Fruit fly (Drosophila melanogaster) whole organism, prepupa: Measurements from ENCODE around the gene Ent1.

Experiments used
- Blimp-1 ChIP-seq: fragments of 200-800 bp; sonication (Bioruptor generic); optimal IDR thresholded peaks from 3 replicates; lab custom pipeline; 2017; ENCODE audit warnings: missing biosample characterization, missing genetic modification characterization, mild to moderate bottlenecking, moderate library complexity, missing genetic modification reagents
- CG10631 ChIP-seq: fragments of 200-800 bp; sonication (Bioruptor generic); optimal IDR thresholded peaks from 2 replicates; lab custom pipeline; 2016; ENCODE audit warnings: missing biosample characterization, missing genetic modification characterization
- CG10669 ChIP-seq: fragments of 200-800 bp; sonication (Bioruptor generic); optimal IDR thresholded peaks from 3 replicates; lab custom pipeline; 2018; ENCODE audit warnings: missing biosample characterization, mild to moderate bottlenecking, missing genetic modification characterization, moderate library complexity
- CG11294 ChIP-seq: fragments of 200-800 bp; sonication (Bioruptor generic); IDR thresholded peaks from 2 replicates; pipeline ENCODE4 v1.3.6; 2022; ENCODE audit warnings: missing biosample characterization, missing genetic modification characterization
- CG11762 ChIP-seq: fragments of 200-800 bp; sonication (Bioruptor generic); optimal IDR thresholded peaks from 3 replicates; lab custom pipeline; 2016; ENCODE audit warnings: missing biosample characterization, missing genetic modification characterization; ENCODE audit not compliant: insufficient read depth
- CG15336 ChIP-seq: fragments of 200-800 bp; sonication (Bioruptor generic); IDR thresholded peaks from 2 replicates; pipeline ENCODE4 v1.3.6; 2022; ENCODE audit warnings: missing biosample characterization, missing genetic modification characterization
- CG1621 ChIP-seq: fragments of 200-800 bp; sonication (Bioruptor generic); optimal IDR thresholded peaks from 3 replicates; lab custom pipeline; 2018; ENCODE audit warnings: missing biosample characterization, mild to moderate bottlenecking, missing genetic modification characterization
- CG3032 ChIP-seq: fragments of 200-800 bp; optimal IDR thresholded peaks from 2 replicates; lab custom pipeline; 2019; ENCODE audit warnings: missing biosample characterization, mild to moderate bottlenecking, missing genetic modification characterization, moderate library complexity
- CG32006 ChIP-seq: fragments of 200-800 bp; sonication (Bioruptor generic); optimal IDR thresholded peaks from 3 replicates; lab custom pipeline; 2017; ENCODE audit warnings: missing biosample characterization, mild to moderate bottlenecking, missing genetic modification characterization
- CG3919 ChIP-seq: fragments of 200-800 bp; sonication (Bioruptor generic); optimal IDR thresholded peaks from 3 replicates; lab custom pipeline; 2016; ENCODE audit warnings: missing biosample characterization, missing genetic modification characterization
- CG4318 ChIP-seq: fragments of 200-800 bp; sonication (Bioruptor generic); optimal IDR thresholded peaks from 3 replicates; lab custom pipeline; 2017; ENCODE audit warnings: missing biosample characterization, mild to moderate bottlenecking, missing genetic modification characterization
- CG6792 ChIP-seq: fragments of 200-800 bp; sonication (Bioruptor generic); optimal IDR thresholded peaks from 3 replicates; lab custom pipeline; 2016; ENCODE audit warnings: missing biosample characterization, missing genetic modification characterization
- CG6854 ChIP-seq: fragments of 200-800 bp; sonication (Bioruptor generic); optimal IDR thresholded peaks from 2 replicates; lab custom pipeline; 2017; ENCODE audit warnings: missing biosample characterization, mild to moderate bottlenecking, missing genetic modification characterization
- CG7368 ChIP-seq: fragments of 200-800 bp; sonication (Bioruptor generic); optimal IDR thresholded peaks from 3 replicates; lab custom pipeline; 2016; ENCODE audit warnings: missing biosample characterization, missing genetic modification characterization
- CG8119 ChIP-seq: fragments of 200-800 bp; sonication (Bioruptor generic); IDR thresholded peaks from 3 replicates; pipeline ENCODE4 v1.3.6; 2022; ENCODE audit warnings: missing biosample characterization, missing genetic modification characterization
- CG9139 ChIP-seq: fragments of 200-800 bp; sonication (Bioruptor generic); optimal IDR thresholded peaks from 3 replicates; lab custom pipeline; 2017; ENCODE audit warnings: missing biosample characterization, mild to moderate bottlenecking, missing genetic modification characterization
- Eip75B ChIP-seq: fragments of 200-800 bp; sonication (Bioruptor generic); optimal IDR thresholded peaks from 3 replicates; lab custom pipeline; 2016; ENCODE audit warnings: missing biosample characterization, missing genetic modification characterization
- Eip78C ChIP-seq: fragments of 200-800 bp; sonication (Bioruptor generic); peaks from one replicate; lab custom pipeline; 2016; ENCODE audit warnings: missing biosample characterization, missing genetic modification characterization
- Eip93F ChIP-seq: fragments of 200-800 bp; sonication (Bioruptor generic); optimal IDR thresholded peaks from 2 replicates; lab custom pipeline; 2016; ENCODE audit warnings: missing biosample characterization, mild to moderate bottlenecking, missing genetic modification characterization
- Ets21C ChIP-seq: fragments of 200-800 bp; sonication (Bioruptor generic); optimal IDR thresholded peaks from 3 replicates; lab custom pipeline; 2016; ENCODE audit warnings: missing biosample characterization, missing genetic modification characterization
- Gug ChIP-seq: fragments of 200-800 bp; sonication (Bioruptor generic); IDR thresholded peaks from 2 replicates; pipeline ENCODE4 v1.3.6; 2022; ENCODE audit warnings: missing biosample characterization, missing genetic modification characterization
- Hr38 ChIP-seq: sonication (Bioruptor generic); optimal IDR thresholded peaks from 2 replicates; lab custom pipeline; 2016; ENCODE audit warnings: missing biosample characterization, missing genetic modification characterization
- Hr39 ChIP-seq: fragments of 200-800 bp; sonication (Bioruptor generic); optimal IDR thresholded peaks from 2 replicates; lab custom pipeline; 2016; ENCODE audit warnings: missing biosample characterization, missing genetic modification characterization
- Lpt ChIP-seq: fragments of 200-800 bp; sonication (Bioruptor generic); optimal IDR thresholded peaks from 3 replicates; lab custom pipeline; 2016; ENCODE audit warnings: missing biosample characterization, missing genetic modification characterization
- OdsH ChIP-seq: fragments of 200-800 bp; sonication (Bioruptor generic); optimal IDR thresholded peaks from 3 replicates; lab custom pipeline; 2016; ENCODE audit warnings: missing biosample characterization, missing genetic modification characterization
- Smox ChIP-seq: fragments of 200-800 bp; sonication (Bioruptor generic); optimal IDR thresholded peaks from 3 replicates; lab custom pipeline; 2016; ENCODE audit warnings: missing biosample characterization, missing genetic modification characterization
- Sox102F ChIP-seq: fragments of 200-800 bp; sonication (Bioruptor generic); optimal IDR thresholded peaks from 2 replicates; lab custom pipeline; 2016; ENCODE audit warnings: missing biosample characterization, mild to moderate bottlenecking, missing genetic modification characterization
- acj6 ChIP-seq: fragments of 200-800 bp; sonication (Bioruptor generic); optimal IDR thresholded peaks from 3 replicates; lab custom pipeline; 2016; ENCODE audit warnings: missing biosample characterization, missing genetic modification characterization
- cyc ChIP-seq: fragments of 200-800 bp; sonication (Bioruptor generic); optimal IDR thresholded peaks from 3 replicates; lab custom pipeline; 2016; ENCODE audit warnings: missing biosample characterization, missing genetic modification characterization
- dac ChIP-seq: fragments of 200-800 bp; sonication (Bioruptor generic); optimal IDR thresholded peaks from 2 replicates; lab custom pipeline; 2017; ENCODE audit warnings: missing biosample characterization, mild to moderate bottlenecking, missing genetic modification characterization
- dsx ChIP-seq: fragments of 200-800 bp; optimal IDR thresholded peaks from 3 replicates; lab custom pipeline; 2019; ENCODE audit warnings: missing biosample characterization, mild to moderate bottlenecking, missing genetic modification characterization, moderate library complexity; ENCODE audit not compliant: poor library complexity, severe bottlenecking
- lz ChIP-seq: fragments of 200-800 bp; sonication (Bioruptor generic); optimal IDR thresholded peaks from 3 replicates; lab custom pipeline; 2016; ENCODE audit warnings: missing biosample characterization, missing genetic modification characterization
- pdm3 ChIP-seq: fragments of 200-800 bp; sonication (Bioruptor generic); optimal IDR thresholded peaks from 3 replicates; lab custom pipeline; 2016; ENCODE audit warnings: missing biosample characterization, missing genetic modification characterization
- salr ChIP-seq, 2 experiments: fragments of 200-800 bp; sonication (Bioruptor generic); optimal IDR thresholded peaks; 3 replicates each; lab custom pipeline; 2016 to 2018; ENCODE audit warnings: missing biosample characterization in 2 of 2, missing genetic modification characterization in 2 of 2, mild to moderate bottlenecking in 1 of 2
- spab ChIP-seq: fragments of 200-800 bp; sonication (Bioruptor generic); optimal IDR thresholded peaks from 2 replicates; lab custom pipeline; 2017; ENCODE audit warnings: missing biosample characterization, mild to moderate bottlenecking, missing genetic modification characterization, missing genetic modification reagents
- vri ChIP-seq: fragments of 200-800 bp; sonication (Bioruptor generic); optimal IDR thresholded peaks from 3 replicates; lab custom pipeline; 2016; ENCODE audit warnings: missing biosample characterization, mild to moderate bottlenecking, missing genetic modification characterization

Ent1 gene

DNA sequence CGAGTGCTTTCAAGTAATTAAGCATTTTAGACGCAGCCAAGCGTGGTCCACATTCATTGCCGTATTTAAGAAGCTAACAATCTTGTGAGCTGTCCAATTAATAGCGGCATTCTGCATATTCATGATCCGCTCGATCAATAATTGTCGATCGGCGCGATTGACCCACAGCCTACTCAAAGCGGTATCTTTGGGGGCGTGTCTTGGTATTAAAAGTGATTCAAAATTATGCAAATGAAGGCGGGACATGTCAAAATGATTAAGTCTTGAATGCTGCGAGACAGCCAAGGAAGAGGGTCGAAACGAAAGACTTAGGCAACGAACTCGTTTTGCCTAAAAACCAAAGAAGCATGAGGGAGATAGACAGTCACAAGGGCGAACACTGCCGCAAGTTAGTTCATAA is 9.2 kb upstream of the Ent1 start:
- no peak for TF ChIP-seq dac (GFP tag; lab: Kevin White, UChicago)
- TF ChIP-seq Blimp-1 (GFP tag; lab: Kevin White, UChicago), result no peak
- TF ChIP-seq Lpt (GFP tag; lab: Kevin White, UChicago), result no peak
- TF ChIP-seq lz (GFP tag; lab: Kevin White, UChicago), result no peak
- no peak for TF ChIP-seq CG3919 (GFP tag; lab: Kevin White, UChicago)
- no peak for TF ChIP-seq vri (GFP tag; lab: Kevin White, UChicago)
- no peak for TF ChIP-seq CG11294 (GFP tag; lab: Robert Waterston, UW)
- no peak for TF ChIP-seq OdsH (GFP tag; lab: Kevin White, UChicago)
- TF ChIP-seq CG7368 (GFP tag; lab: Kevin White, UChicago), result no peak
- TF ChIP-seq cyc (GFP tag; lab: Kevin White, UChicago), result no peak
- no peak for TF ChIP-seq salr (GFP tag; optimal IDR thresholded peaks at IDR 0.05; lab: Kevin White, UChicago)
- TF ChIP-seq acj6 (GFP tag; lab: Kevin White, UChicago), result no peak
- TF ChIP-seq CG6792 (GFP tag; lab: Kevin White, UChicago), result no peak
- TF ChIP-seq, all 60 proteins: peak for 0

dm6 chr2L:356234-356633 is 1.4 kb downstream of the Ent1 start:
- TF ChIP-seq CG6854 (GFP tag; lab: Kevin White, UChicago) (no peak), Eip78C (GFP tag; lab: Kevin White, UChicago) (no peak), CG10669 (GFP tag; lab: Kevin White, UChicago) (no peak), CG3032 (tag; lab: Kevin White, UChicago) (no peak), Ets21C (GFP tag; lab: Kevin White, UChicago) (no peak), CG4318 (no peak)

DNA sequence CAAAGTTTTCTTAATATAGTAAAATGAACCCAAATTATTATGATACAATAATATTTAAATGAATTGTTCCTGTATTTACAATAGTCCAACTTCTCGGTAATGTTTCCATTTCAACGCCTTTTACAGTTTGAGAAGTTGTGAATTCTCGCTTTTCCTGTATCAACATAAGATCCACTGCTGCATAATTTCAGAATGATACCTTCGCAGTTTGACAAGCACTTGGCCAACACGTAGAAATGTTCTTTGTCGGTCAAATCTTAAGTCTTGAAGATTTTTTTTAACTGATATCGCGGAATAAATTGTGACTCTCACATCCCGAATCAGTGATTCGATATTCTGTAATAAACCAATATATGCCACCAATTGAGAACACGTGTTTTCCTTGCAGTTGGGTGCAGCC is 10.1 kb downstream of the Ent1 start:
- TF ChIP-seq Eip93F (no peak), CG3919 (GFP tag; lab: Kevin White, UChicago) (no peak), CG32006 (GFP tag; lab: Kevin White, UChicago) (no peak), Sox102F (GFP tag; lab: Kevin White, UChicago) (no peak), CG9139 (GFP tag; lab: Kevin White, UChicago) (no peak), Gug (no peak), spab (GFP tag; lab: Kevin White, UChicago) (no peak), dsx (GFP tag; lab: Kevin White, UChicago) (no peak), Eip75B (GFP tag; lab: Kevin White, UChicago) (no peak), CG11762 (GFP tag; lab: Kevin White, UChicago) (no peak), Ets21C (GFP tag; lab: Kevin White, UChicago) (no peak), pdm3 (no peak), Hr38 (GFP tag; lab: Kevin White, UChicago) (no peak), CG10631 (GFP tag; lab: Kevin White, UChicago) (no peak)

- no peak for TF ChIP-seq CG1621 (tag; lab: Kevin White, UChicago)
- TF ChIP-seq, all 60 proteins: peak for 0
These were observed 10.9 kb downstream of the Ent1 start for dm6 chr2L:346781-347180.

DNA sequence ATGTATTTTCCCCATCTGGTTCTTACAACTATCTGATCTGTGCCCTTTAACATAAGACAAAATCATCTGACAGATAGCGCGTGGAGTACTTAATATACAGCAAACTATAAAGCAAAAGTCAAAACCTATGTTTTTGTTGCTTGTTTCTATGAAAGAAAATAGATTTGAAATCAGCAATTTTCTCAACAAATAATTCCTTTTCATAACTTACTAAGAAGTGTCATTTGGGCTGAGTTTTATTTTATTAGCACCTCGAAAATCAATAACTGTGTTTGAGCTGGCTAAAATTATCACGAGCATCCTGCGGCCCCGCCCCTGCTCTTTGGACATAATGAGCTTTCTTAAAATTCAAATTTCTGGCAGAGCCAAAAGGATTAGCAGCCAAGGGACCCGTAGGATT is 25.4 kb downstream of the Ent1 start, which contains the start of gene CG31921:
CG31921 (minus strand) TSS at position 101 of the 400 bp plus-strand sequence.
- TF ChIP-seq lz (GFP tag; lab: Kevin White, UChicago) (no peak), OdsH (GFP tag; lab: Kevin White, UChicago) (no peak), dac (GFP tag; lab: Kevin White, UChicago) (no peak), Hr39 (GFP tag; lab: Kevin White, UChicago) (no peak), vri (GFP tag; lab: Kevin White, UChicago) (no peak), Smox (GFP tag; lab: Kevin White, UChicago) (no peak), cyc (GFP tag; lab: Kevin White, UChicago) (no peak), Hr38 (GFP tag; lab: Kevin White, UChicago) (no peak), CG10669 (GFP tag; lab: Kevin White, UChicago) (no peak), spab (GFP tag; lab: Kevin White, UChicago) (no peak), CG11294 (GFP tag; lab: Robert Waterston, UW) (no peak), CG8119 (no peak), CG15336 (GFP tag; lab: Robert Waterston, UW) (no peak)
